Worm (Caenorhabditis elegans): ENCODE data around the gene daf-12.

Gene daf-12

ce11 chrX:10679193-10679592, 43.5 kb downstream of the daf-12 start:
- TF ChIP-seq egl-27 (tag; optimal IDR thresholded peaks at IDR 0.05), result no peak
- no peak for TF ChIP-seq nhr-12 (tag; optimal IDR thresholded peaks at IDR 0.05)
- peak; percentile 65 for TF ChIP-seq crh-2 (tag; optimal IDR thresholded peaks at IDR 0.05)
- TF ChIP-seq peb-1 (tag; optimal IDR thresholded peaks at IDR 0.05), result no peak
- no peak for TF ChIP-seq aly-2 (tag; optimal IDR thresholded peaks at IDR 0.05)
- peak in 1 of 2 experiments; percentile 27 for TF ChIP-seq lsy-2 (tag; optimal IDR thresholded peaks at IDR 0.05)
- no peak for TF ChIP-seq sma-3 (GFP tag; optimal IDR thresholded peaks at IDR 0.05)
- TF ChIP-seq unc-62 (GFP tag; optimal IDR thresholded peaks at IDR 0.05), result no peak
- peak; percentile 63 for TF ChIP-seq C34F6.9 (tag; optimal IDR thresholded peaks at IDR 0.05)
- TF ChIP-seq blmp-1 (tag; optimal IDR thresholded peaks at IDR 0.05; ENCODE audit: insufficient read depth), result no peak
- TF ChIP-seq nhr-23 (tag; optimal IDR thresholded peaks at IDR 0.05), result no peak
- TF ChIP-seq nhr-11 (tag; optimal IDR thresholded peaks at IDR 0.05), result no peak
- no peak for TF ChIP-seq ZK546.5 (tag; optimal IDR thresholded peaks at IDR 0.05)
- no peak for TF ChIP-seq mbf-1 (tag; optimal IDR thresholded peaks at IDR 0.05)
- TF ChIP-seq nhr-129 (tag; optimal IDR thresholded peaks at IDR 0.05), result peak; percentile 54
- peak; percentile 5 for TF ChIP-seq nhr-25 (tag; optimal IDR thresholded peaks at IDR 0.05)
- TF ChIP-seq nhr-21 (tag; optimal IDR thresholded peaks at IDR 0.05), result no peak
- no peak for TF ChIP-seq ztf-1 (GFP tag; conservative IDR thresholded peaks at IDR 0.05)
- no peak for TF ChIP-seq sem-4 (tag; optimal IDR thresholded peaks at IDR 0.05)
- TF ChIP-seq ceh-82 (tag; optimal IDR thresholded peaks at IDR 0.05), result no peak
- TF ChIP-seq unc-55 (GFP tag; optimal IDR thresholded peaks at IDR 0.05), result peak; percentile 27
- TF ChIP-seq ama-1 (optimal IDR thresholded peaks at IDR 0.05), result no peak
- no peak for TF ChIP-seq elt-1 (tag; optimal IDR thresholded peaks at IDR 0.05)
- no peak for TF ChIP-seq unc-39 (tag; optimal IDR thresholded peaks at IDR 0.05)
- no peak for TF ChIP-seq sma-9 (GFP tag; optimal IDR thresholded peaks at IDR 0.05)
- TF ChIP-seq sma-9 (tag; optimal IDR thresholded peaks at IDR 0.05), result no peak
- no peak for TF ChIP-seq elt-3 (tag; optimal IDR thresholded peaks at IDR 0.05)
- no peak for TF ChIP-seq dmd-4 (tag; optimal IDR thresholded peaks at IDR 0.05)
- TF ChIP-seq nhr-10 (tag; optimal IDR thresholded peaks at IDR 0.05), result no peak
- TF ChIP-seq lin-13 (GFP tag; optimal IDR thresholded peaks at IDR 0.05), result no peak
- TF ChIP-seq Y55F3AM.14 (GFP tag; optimal IDR thresholded peaks at IDR 0.05), result no peak
- no peak for TF ChIP-seq zag-1 (tag; optimal IDR thresholded peaks at IDR 0.05)
- TF ChIP-seq gmeb-1 (tag; optimal IDR thresholded peaks at IDR 0.05), result no peak
- TF ChIP-seq nhr-6 (tag; optimal IDR thresholded peaks at IDR 0.05), result no peak
- TF ChIP-seq nhr-77 (tag; optimal IDR thresholded peaks at IDR 0.05), result no peak
- TF ChIP-seq ceh-16 (tag; optimal IDR thresholded peaks at IDR 0.05), result no peak
- TF ChIP-seq lin-39 (tag; optimal IDR thresholded peaks at IDR 0.05), result no peak
- peak; percentile 85 for TF ChIP-seq fos-1 (tag; optimal IDR thresholded peaks at IDR 0.05)
- no peak for TF ChIP-seq mab-5 (tag; optimal IDR thresholded peaks at IDR 0.05)
- TF ChIP-seq skn-1 (tag; optimal IDR thresholded peaks at IDR 0.05), result no peak

- TF ChIP-seq alr-1 (tag; optimal IDR thresholded peaks at IDR 0.05), result no peak
Observed at ce11 chrX:10681698-10682097, 46.0 kb downstream of the daf-12 start, which contains the start of gene phf-31. phf-31 (plus strand) TSS chrX:10681998.

- peak; percentile 39 for TF ChIP-seq C34F6.9 (tag; optimal IDR thresholded peaks at IDR 0.05)
- TF ChIP-seq F13H6.1 (tag; optimal IDR thresholded peaks at IDR 0.05), result peak; percentile 75
- no peak for TF ChIP-seq ztf-1 (GFP tag; conservative IDR thresholded peaks at IDR 0.05)
- no peak for TF ChIP-seq nhr-12 (tag; optimal IDR thresholded peaks at IDR 0.05)
- TF ChIP-seq egl-27 (tag; optimal IDR thresholded peaks at IDR 0.05), result no peak
- TF ChIP-seq nhr-129 (tag; optimal IDR thresholded peaks at IDR 0.05), result peak; percentile 84
- no peak for TF ChIP-seq R02D3.7 (tag; optimal IDR thresholded peaks at IDR 0.05)
- no peak for TF ChIP-seq elt-1 (tag; optimal IDR thresholded peaks at IDR 0.05)
- TF ChIP-seq sma-3 (GFP tag; optimal IDR thresholded peaks at IDR 0.05), result peak; percentile 61
- TF ChIP-seq ztf-4 (tag; optimal IDR thresholded peaks at IDR 0.05), result peak; percentile 12
- peak; percentile 86 for TF ChIP-seq crh-2 (tag; optimal IDR thresholded peaks at IDR 0.05)
- no peak for TF ChIP-seq lin-11 (tag; optimal IDR thresholded peaks at IDR 0.05)
- no peak for TF ChIP-seq snpc-4 (tag; optimal IDR thresholded peaks at IDR 0.05)
- no peak for TF ChIP-seq nhr-11 (tag; optimal IDR thresholded peaks at IDR 0.05)
- TF ChIP-seq alr-1 (tag; optimal IDR thresholded peaks at IDR 0.05), result no peak
- TF ChIP-seq nhr-10 (tag; optimal IDR thresholded peaks at IDR 0.05), result no peak
- no peak for TF ChIP-seq skn-1 (tag; optimal IDR thresholded peaks at IDR 0.05)
- TF ChIP-seq lsy-2 (tag; optimal IDR thresholded peaks at IDR 0.05), result peak in 1 of 2 experiments; percentile 62
- peak; percentile 71 for TF ChIP-seq sem-4 (tag; optimal IDR thresholded peaks at IDR 0.05)
- no peak for TF ChIP-seq peb-1 (tag; optimal IDR thresholded peaks at IDR 0.05)
- TF ChIP-seq unc-62 (GFP tag; optimal IDR thresholded peaks at IDR 0.05), result no peak
- TF ChIP-seq ceh-82 (tag; optimal IDR thresholded peaks at IDR 0.05), result no peak
- no peak for TF ChIP-seq ZK546.5 (tag; optimal IDR thresholded peaks at IDR 0.05)
- TF ChIP-seq nhr-237 (tag; optimal IDR thresholded peaks at IDR 0.05), result no peak
- no peak for TF ChIP-seq mbf-1 (tag; optimal IDR thresholded peaks at IDR 0.05)
- peak in 1 of 2 experiments; percentile 26 for TF ChIP-seq mdl-1 (tag; optimal IDR thresholded peaks at IDR 0.05)
- TF ChIP-seq elt-3 (tag; optimal IDR thresholded peaks at IDR 0.05), result no peak
- peak; percentile 69 for TF ChIP-seq nhr-25 (tag; optimal IDR thresholded peaks at IDR 0.05)
- TF ChIP-seq sma-9 (GFP tag; optimal IDR thresholded peaks at IDR 0.05), result peak; percentile 61
- no peak for TF ChIP-seq sma-9 (tag; optimal IDR thresholded peaks at IDR 0.05)
- peak; percentile 31 for TF ChIP-seq gmeb-1 (tag; optimal IDR thresholded peaks at IDR 0.05)
- TF ChIP-seq nhr-77 (tag; optimal IDR thresholded peaks at IDR 0.05), result no peak
- TF ChIP-seq aly-2 (tag; optimal IDR thresholded peaks at IDR 0.05), result no peak
- no peak for TF ChIP-seq unc-39 (tag; optimal IDR thresholded peaks at IDR 0.05)
- no peak for TF ChIP-seq dmd-4 (tag; optimal IDR thresholded peaks at IDR 0.05)
- TF ChIP-seq nhr-21 (tag; optimal IDR thresholded peaks at IDR 0.05), result peak; percentile 69
- no peak for TF ChIP-seq lin-13 (GFP tag; optimal IDR thresholded peaks at IDR 0.05)
Observed at ce11 chrX:10684533-10684932, 48.8 kb downstream of the daf-12 start.
